Worm (Caenorhabditis elegans) whole organism, young adult: ENCODE measurements around the gene mat-3.

ENCODE experiments used
- C17E4.6 ChIP-seq: fragments of 200-800 bp; sonication (Bioruptor generic); IDR thresholded peaks from 2 replicates; pipeline ENCODE4 v1.3.6; 2022; ENCODE audit warnings: missing genetic modification reagents, missing genetic modification characterization, missing compliant biosample characterization
- attf-5 ChIP-seq: fragments of 200-800 bp; sonication (Bioruptor generic); optimal IDR thresholded peaks from 2 replicates; lab custom pipeline; 2018; ENCODE audit warnings: mild to moderate bottlenecking, missing genetic modification characterization, missing compliant biosample characterization
- ceh-40 ChIP-seq: fragments of 200-800 bp; sonication (Bioruptor generic); IDR thresholded peaks from 2 replicates; pipeline ENCODE4 v1.3.6; 2022; ENCODE audit warnings: missing genetic modification characterization, missing compliant biosample characterization
- die-1 ChIP-seq: sonication (generic microtip); optimal IDR thresholded peaks from 2 replicates; lab custom pipeline; 2016; ENCODE audit warnings: missing genotype, mild to moderate bottlenecking, missing genetic modification characterization, missing compliant biosample characterization
- dox-1 ChIP-seq: fragments of 200-800 bp; sonication (Bioruptor generic); IDR thresholded peaks from 2 replicates; pipeline ENCODE4 v1.3.6; 2022; ENCODE audit warnings: missing genetic modification reagents, missing genetic modification characterization, missing compliant biosample characterization
- egl-18 ChIP-seq: fragments of 200-800 bp; sonication (Bioruptor generic); IDR thresholded peaks from 2 replicates; pipeline ENCODE4 v1.3.6; 2022; ENCODE audit warnings: missing genetic modification reagents, missing genetic modification characterization, missing compliant biosample characterization
- ekl-4 ChIP-seq: fragments of 200-800 bp; sonication (Bioruptor generic); IDR thresholded peaks from 2 replicates; pipeline ENCODE4 v1.3.6; 2022; ENCODE audit warnings: missing genetic modification reagents, missing genetic modification characterization, missing compliant biosample characterization
- mcd-1 ChIP-seq: fragments of 200-800 bp; sonication (Bioruptor generic); IDR thresholded peaks from 2 replicates; pipeline ENCODE4 v1.3.6; 2022; ENCODE audit warnings: missing genetic modification reagents, missing genetic modification characterization, missing compliant biosample characterization
- pha-4 ChIP-seq: fragments of 150-350 bp; sonication (generic microtip); optimal IDR thresholded peaks from 2 replicates; lab custom pipeline; 2014; ENCODE audit warnings: missing biosample characterization, missing genetic modification reagents, missing genetic modification characterization
- snpc-3.4 ChIP-seq: sonication (generic microtip); optimal IDR thresholded peaks from 2 replicates; lab custom pipeline; 2017; ENCODE audit warnings: missing genetic modification characterization, mild to moderate bottlenecking, missing compliant biosample characterization, antibody characterized with exemption, moderate library complexity, missing genotype, missing genetic modification reagents
- unc-130 ChIP-seq: sonication (generic microtip); optimal IDR thresholded peaks from 2 replicates; lab custom pipeline; 2016; ENCODE audit warnings: missing genetic modification reagents, missing genetic modification characterization, missing compliant biosample characterization
- unc-62 ChIP-seq: fragments of 150-350 bp; optimal IDR thresholded peaks from 2 replicates; lab custom pipeline; 2014; ENCODE audit warnings: missing biosample characterization, missing genetic modification reagents, missing genetic modification characterization
- ztf-26 ChIP-seq: sonication (generic microtip); optimal IDR thresholded peaks from 2 replicates; lab custom pipeline; 2017; ENCODE audit warnings: missing genetic modification characterization, missing compliant biosample characterization

ce11 chrIII:455793-456192 lies 19.5 kb upstream of the mat-3 start:
- TF ChIP-seq ceh-40 (GFP tag; lab: Robert Waterston, UW) (no peak), pha-4 (no peak), unc-130 (no peak), die-1 (tag; lab: Kevin White, UChicago) (no peak), dox-1 (GFP tag; lab: Robert Waterston, UW) (no peak), unc-62 (GFP tag; lab: Kevin White, UChicago) (no peak), attf-5 (GFP tag; lab: Kevin White, UChicago) (no peak), ekl-4 (GFP tag; lab: Robert Waterston, UW) (no peak), ztf-26 (tag; lab: Kevin White, UChicago) (no peak), snpc-3.4 (no peak), egl-18 (GFP tag; lab: Robert Waterston, UW) (no peak), mcd-1 (GFP tag; lab: Robert Waterston, UW) (no peak), C17E4.6 (GFP tag; lab: Robert Waterston, UW) (no peak)
